Worm (Caenorhabditis elegans) whole organism, L4 larva: Measurements from ENCODE around the gene ran-1.

Experiments used
- aha-1 ChIP-seq: fragments of 150-350 bp; peaks from one replicate; lab custom pipeline; 2014; ENCODE audit warnings: missing biosample characterization, missing genetic modification characterization
- saeg-2 ChIP-seq: fragments of 200-800 bp; sonication (Bioruptor generic); IDR thresholded peaks from 2 replicates; pipeline ENCODE4 v1.3.6; 2022; ENCODE audit warnings: missing genetic modification reagents, missing genetic modification characterization, missing compliant biosample characterization

The ran-1 gene

DNA sequence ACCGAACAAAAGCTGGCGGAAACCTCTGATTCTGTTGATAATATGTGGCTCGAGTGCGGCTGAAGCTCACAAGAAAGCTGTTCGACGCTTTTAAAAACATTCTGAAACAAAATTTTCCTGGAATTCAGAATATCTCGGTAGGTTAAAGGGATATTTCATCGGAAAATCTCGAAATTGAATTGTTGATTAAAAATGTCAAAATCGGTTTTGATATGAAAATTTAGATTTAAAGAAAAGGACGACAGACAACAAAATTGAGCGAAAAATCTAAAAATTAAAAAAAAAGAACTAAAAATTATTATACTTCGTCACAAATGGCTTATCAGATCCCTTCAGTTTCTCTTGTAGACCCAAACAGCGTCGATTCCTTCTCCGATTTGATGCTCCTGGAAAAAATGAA, 47.1 kb downstream of the ran-1 start, which contains the start of gene Y39A1A.20:
Gene Y39A1A.20, minus strand, starts transcription at position 101 of the 400 bp plus-strand sequence.
- TF ChIP-seq aha-1 (peak; percentile 83), saeg-2 (GFP tag; lab: Robert Waterston, UW) (no peak)
